Fruit fly (Drosophila melanogaster): ENCODE data around the gene JhI-21.

The JhI-21 gene

DNA sequence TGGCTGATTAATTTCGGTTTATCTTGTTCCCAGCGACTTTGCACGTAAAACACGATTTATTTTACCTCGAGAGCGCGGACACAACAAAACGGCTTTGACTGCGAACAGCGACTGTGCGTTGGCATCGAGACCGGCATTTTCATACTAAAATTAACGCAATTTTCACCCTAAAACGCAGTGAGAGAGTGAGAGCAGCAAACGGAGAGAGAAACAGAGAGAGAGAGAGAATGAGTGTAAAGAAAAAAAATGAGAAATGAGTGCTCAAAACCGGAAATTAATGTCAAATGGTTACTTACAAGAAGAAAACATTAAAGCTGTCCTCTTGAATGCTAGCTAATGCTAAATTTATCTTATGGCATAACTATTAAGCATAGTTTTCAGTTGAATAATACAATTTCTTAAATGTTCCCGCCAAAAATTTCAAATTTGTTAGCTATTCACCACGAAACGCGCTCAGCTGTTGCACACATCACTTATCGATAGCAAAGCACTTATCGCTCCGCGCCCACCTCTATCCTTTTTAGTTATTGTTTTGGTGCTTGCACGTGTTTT lies at the start of gene JhI-21, which contains the start of the genes RpL7-like and CG34164 (continued):
- TF ChIP-seq gem (tag; optimal IDR thresholded peaks at IDR 0.05) (no peak), insv (GFP tag; optimal IDR thresholded peaks at IDR 0.05) (no peak), Ets97D (GFP tag; optimal IDR thresholded peaks at IDR 0.05) (peak; percentile 77), Neu2 (GFP tag; optimal IDR thresholded peaks at IDR 0.05; ENCODE audit: borderline replicate concordance) (no peak), esg (GFP tag; conservative IDR thresholded peaks at IDR 0.05) (no peak), Nf-YB (GFP tag; optimal IDR thresholded peaks at IDR 0.05) (no peak), shn (GFP tag; optimal IDR thresholded peaks at IDR 0.05) (no peak), Eip74EF (GFP tag; optimal IDR thresholded peaks at IDR 0.05) (peak in 1 of 2 experiments; percentile 35), bigmax (GFP tag; optimal IDR thresholded peaks at IDR 0.05) (no peak), CG10274 (GFP tag; optimal IDR thresholded peaks at IDR 0.05) (no peak), gcm (GFP tag; optimal IDR thresholded peaks at IDR 0.05) (peak; percentile 24), dmrt11E (tag; optimal IDR thresholded peaks at IDR 0.05) (no peak), CG1602 (GFP tag; optimal IDR thresholded peaks at IDR 0.05) (no peak), CG3281 (GFP tag; optimal IDR thresholded peaks at IDR 0.05) (peak; percentile 6), CG1792 (GFP tag; optimal IDR thresholded peaks at IDR 0.05) (no peak), CG2712 (tag; optimal IDR thresholded peaks at IDR 0.05) (peak; percentile 14), Jarid2 (GFP tag; optimal IDR thresholded peaks at IDR 0.05) (peak; percentile 77), CG10543 (GFP tag; optimal IDR thresholded peaks at IDR 0.05) (no peak), fd96Cb (tag; optimal IDR thresholded peaks at IDR 0.05) (no peak), CG31388 (GFP tag; optimal IDR thresholded peaks at IDR 0.05) (no peak), pb (GFP tag; optimal IDR thresholded peaks at IDR 0.05) (no peak), trem (tag; optimal IDR thresholded peaks at IDR 0.05) (peak; percentile 69), CG11398 (GFP tag; optimal IDR thresholded peaks at IDR 0.05) (no peak), sima (GFP tag; optimal IDR thresholded peaks at IDR 0.05) (no peak), chinmo (GFP tag; IDR thresholded peaks at IDR 0.05; ENCODE audit: partially characterized antibody) (peak; percentile 88; the same call in 2 of the 4 replicates), CG31441 (GFP tag; IDR thresholded peaks at IDR 0.05) (no peak; the same call in 1 of the 2 replicates), CG18476 (GFP tag; optimal IDR thresholded peaks at IDR 0.05) (no peak), CG11456 (GFP tag; IDR thresholded peaks at IDR 0.05) (no peak), CG10462 (GFP tag; optimal IDR thresholded peaks at IDR 0.05) (no peak), CG10959 (GFP tag; IDR thresholded peaks at IDR 0.05) (no peak), Hsf (GFP tag; optimal IDR thresholded peaks at IDR 0.05) (no peak), Hr3 (GFP tag; optimal IDR thresholded peaks at IDR 0.05) (no peak), CG9797 (GFP tag; optimal IDR thresholded peaks at IDR 0.05) (peak; percentile 9), lola (GFP tag; optimal IDR thresholded peaks at IDR 0.05) (no peak), MESR4 (GFP tag; optimal IDR thresholded peaks at IDR 0.05) (no peak), unc-4 (GFP tag; IDR thresholded peaks at IDR 0.05; ENCODE audit: partially characterized antibody) (peak; percentile 73; the same call in 1 of the 2 replicates), Adf1 (GFP tag; IDR thresholded peaks at IDR 0.05) (no peak), B-H1 (GFP tag; IDR thresholded peaks at IDR 0.05) (no peak), CG15073 (GFP tag; optimal IDR thresholded peaks at IDR 0.05) (peak; percentile 12), CG8359 (GFP tag; optimal IDR thresholded peaks at IDR 0.05; ENCODE audit: borderline replicate concordance) (no peak), E2f2 (GFP tag; IDR thresholded peaks at IDR 0.05) (peak; percentile 98), prd (optimal IDR thresholded peaks at IDR 0.05) (no peak), prd (GFP tag; IDR thresholded peaks at IDR 0.05) (no peak), Elba2 (GFP tag; optimal IDR thresholded peaks at IDR 0.05) (no peak), CG2129 (GFP tag; IDR thresholded peaks at IDR 0.05; ENCODE audit: partially characterized antibody) (no peak), CG17612 (GFP tag; IDR thresholded peaks at IDR 0.05) (no peak), MBD-R2 (GFP tag; IDR thresholded peaks at IDR 0.05) (peak; percentile 63; the same call in 1 of the 2 replicates), tll (GFP tag; optimal IDR thresholded peaks at IDR 0.05) (no peak)
